Worm (Caenorhabditis elegans): ENCODE results near the gene F35B3.3.

The F35B3.3 gene

DNA sequence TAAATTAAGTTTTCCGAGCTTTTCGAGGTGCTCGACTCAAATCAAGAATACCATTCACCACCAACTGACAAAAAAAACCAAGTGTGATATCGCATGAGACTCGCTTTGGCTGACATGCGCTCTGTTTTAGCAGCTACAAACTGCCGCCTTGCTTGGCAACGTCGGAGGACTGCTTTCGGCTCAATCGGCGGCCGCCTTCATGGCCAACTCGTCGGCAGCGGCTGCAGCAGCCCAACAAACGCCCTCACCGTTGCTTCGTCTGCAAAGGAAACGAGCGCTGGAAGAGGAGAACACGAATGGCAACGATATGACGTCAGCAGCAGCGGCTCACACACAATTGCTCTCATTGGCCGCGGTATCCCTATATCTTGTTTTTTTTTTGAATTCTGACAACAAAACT is 6.4 kb upstream of the F35B3.3 start:
- TF ChIP-seq unc-62 (GFP tag; optimal IDR thresholded peaks at IDR 0.05) = no peak

DNA sequence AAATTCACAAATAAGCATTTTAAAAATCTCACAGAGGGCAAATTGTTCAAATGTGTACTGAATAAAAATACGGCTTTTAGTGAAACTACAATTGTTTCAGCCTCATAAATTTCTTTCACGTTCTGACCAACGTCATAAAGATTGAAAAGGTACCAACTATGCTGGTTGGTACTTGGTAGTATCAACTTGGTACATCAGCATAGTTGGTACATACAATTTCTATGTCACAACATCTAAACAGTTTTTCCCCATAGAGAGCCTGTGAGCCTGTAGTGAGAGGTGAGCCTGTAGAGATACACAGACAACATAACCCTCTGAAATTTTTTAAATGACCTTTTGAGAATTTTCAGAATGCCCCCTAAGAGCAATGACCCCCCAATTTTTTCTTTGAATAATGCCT is 5.8 kb downstream of the F35B3.3 start:
- no peak for TF ChIP-seq unc-62 (GFP tag; optimal IDR thresholded peaks at IDR 0.05)

DNA sequence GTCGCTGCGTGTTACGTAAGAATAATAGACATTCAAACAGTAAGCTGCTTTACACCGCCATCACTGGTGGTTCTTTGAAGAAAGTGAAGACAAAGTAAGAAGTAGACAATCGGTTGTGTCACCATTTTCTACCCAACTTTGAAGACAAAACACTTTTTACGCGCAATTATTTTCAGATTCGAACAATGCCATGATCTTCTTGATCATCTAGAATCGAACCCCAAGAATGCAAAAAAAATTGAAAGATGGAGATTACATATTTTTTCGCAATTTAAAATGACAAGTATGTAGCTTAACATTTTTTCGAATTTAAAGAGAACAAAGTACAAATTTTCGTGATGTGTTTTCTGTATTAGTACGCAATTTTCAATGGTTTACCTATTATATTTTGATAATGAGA is 7.6 kb downstream of the F35B3.3 start, which contains the start of gene F35B3.4:
Gene F35B3.4, minus strand, starts transcription at position 101 of the 400 bp plus-strand sequence.
- no peak for TF ChIP-seq unc-62 (GFP tag; optimal IDR thresholded peaks at IDR 0.05)

DNA sequence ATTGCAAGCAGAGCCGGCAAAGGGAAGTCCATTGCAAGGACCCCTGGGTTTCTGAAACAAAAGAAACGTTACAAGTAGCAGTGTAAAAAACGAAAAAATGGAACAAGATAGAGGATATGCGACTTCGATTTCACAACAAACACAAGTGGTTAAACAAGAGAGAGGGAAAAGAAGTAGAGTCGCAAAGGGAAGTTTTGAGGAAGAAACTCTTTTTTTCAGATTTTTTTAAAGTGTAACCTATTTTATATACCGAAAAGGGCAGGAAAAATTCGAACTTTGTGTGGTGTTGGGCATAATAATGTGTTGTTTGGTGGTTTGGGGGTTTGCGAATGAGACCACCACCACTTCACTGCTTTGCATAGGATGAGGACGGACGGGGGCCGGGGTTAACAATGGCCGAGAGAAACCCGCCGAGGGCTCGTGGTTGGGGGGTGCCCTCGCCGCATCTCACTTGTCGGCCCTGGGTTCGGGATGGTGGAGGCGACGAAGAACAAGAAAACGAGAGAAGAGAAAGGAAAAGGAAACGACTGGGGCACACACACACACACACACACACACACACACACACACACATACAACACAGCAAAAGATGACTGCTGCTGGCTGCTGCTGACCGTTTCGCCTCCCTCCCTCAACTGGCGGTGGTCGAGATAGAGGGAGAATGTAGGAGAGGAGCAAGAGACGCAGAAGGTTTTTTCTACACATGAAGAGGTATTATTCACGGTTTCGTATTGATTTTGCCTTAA is 17.1 kb downstream of the F35B3.3 start, which contains the start of gene ptrn-1:
Gene ptrn-1, minus strand, starts transcription at position 51 of the 746 bp plus-strand sequence.
- TF ChIP-seq unc-62 (GFP tag; optimal IDR thresholded peaks at IDR 0.05) = no peak

DNA sequence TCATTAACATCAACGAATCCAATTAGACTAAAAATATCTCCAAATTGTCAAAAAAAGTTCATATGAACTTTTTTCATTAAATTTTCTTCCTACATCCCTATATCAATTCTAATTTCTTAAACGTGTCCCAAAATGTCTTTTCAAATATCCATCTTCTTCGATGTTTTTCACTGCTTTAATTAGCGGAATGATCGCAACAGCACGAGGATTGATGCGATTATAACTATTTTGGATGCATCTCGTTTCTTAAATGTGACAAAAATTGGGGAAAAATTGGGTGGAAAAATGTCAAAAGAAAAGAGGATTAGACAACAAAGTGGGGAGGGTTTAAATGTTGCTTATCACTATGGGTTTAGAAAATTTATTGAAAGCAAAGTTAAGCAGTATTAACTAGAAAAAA is 20.9 kb downstream of the F35B3.3 start:
- TF ChIP-seq unc-62 (GFP tag; optimal IDR thresholded peaks at IDR 0.05) = no peak

DNA sequence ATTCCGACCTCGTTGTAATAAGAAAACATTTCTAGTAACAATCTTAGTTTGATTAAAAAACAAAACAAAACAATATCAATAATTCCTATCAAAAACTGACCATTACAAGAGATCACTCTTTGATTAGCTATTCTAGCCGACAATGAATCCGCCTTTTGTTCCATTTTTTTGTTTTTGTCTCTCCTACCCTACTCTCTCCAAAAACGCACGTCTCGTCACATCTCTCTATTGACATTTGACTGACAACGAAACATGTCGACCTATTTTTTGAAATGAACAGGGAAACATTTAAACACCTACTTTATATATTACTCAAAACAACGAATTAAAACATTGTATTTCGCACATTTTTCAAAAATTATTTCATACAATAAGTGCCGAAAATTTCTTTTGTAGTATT is 21.5 kb downstream of the F35B3.3 start:
- no peak for TF ChIP-seq unc-62 (GFP tag; optimal IDR thresholded peaks at IDR 0.05)

DNA sequence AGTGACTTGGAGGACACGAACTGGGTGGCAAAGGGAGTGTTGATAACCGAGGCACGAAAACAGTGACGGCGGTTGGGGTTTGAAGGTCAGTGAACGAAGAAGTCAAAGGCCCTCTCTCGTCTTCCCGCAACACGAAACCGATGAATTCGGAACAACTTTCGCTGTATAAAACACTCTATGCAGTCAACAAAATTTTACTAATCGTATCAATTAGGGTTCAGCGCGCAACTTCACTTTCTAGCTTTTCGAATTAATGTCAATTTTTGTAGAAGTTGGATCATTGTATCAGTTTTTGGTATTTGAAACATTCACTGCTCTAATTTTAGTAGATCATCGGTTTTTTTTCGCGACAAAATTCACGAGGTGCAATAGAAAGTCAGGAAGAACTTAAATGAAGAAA is 25.4 kb downstream of the F35B3.3 start:
- no peak for TF ChIP-seq unc-62 (GFP tag; optimal IDR thresholded peaks at IDR 0.05)

DNA sequence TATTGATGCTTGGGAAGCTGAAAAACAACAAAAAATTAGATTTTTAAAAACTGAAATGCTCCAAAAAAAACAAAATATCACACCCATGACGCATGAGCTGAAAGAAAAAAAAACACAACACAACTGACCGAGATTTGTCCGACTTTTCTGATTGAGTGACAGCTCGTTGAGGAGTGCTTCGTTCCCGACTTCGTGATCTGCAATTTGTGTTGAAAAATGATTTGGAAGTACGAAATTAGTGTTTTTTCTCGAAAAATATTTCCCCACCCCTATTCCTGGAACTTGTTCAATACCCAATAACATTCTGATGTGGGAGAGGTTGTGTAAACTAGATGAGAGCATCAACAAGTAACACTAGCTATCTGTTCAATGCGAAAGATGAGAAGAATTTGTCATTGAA is 28.3 kb downstream of the F35B3.3 start:
- TF ChIP-seq unc-62 (GFP tag; optimal IDR thresholded peaks at IDR 0.05) = no peak

DNA sequence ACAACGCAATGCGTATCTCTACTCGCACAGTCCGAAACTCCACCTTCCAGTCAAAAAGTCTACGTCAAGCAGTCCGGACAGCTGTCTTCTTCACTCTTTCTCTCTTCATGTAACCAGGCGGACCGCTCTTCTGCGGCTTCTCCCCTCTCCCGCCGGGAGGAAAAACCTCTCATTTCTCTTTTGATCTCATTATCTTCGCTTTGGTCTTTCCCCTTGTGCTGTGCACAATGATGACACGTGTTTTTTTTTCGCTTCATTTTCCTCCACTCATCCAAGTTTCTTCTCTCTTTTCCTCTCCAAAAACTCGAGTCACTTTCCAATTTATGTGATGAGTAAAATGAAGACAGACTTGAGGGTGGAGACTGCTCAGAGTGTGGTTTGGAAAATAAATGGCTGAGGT is 29.7 kb downstream of the F35B3.3 start, which contains the start of gene F35B3.7:
Gene F35B3.7, minus strand, starts transcription at position 133 of the 400 bp plus-strand sequence.
- no peak for TF ChIP-seq unc-62 (GFP tag; optimal IDR thresholded peaks at IDR 0.05)

DNA sequence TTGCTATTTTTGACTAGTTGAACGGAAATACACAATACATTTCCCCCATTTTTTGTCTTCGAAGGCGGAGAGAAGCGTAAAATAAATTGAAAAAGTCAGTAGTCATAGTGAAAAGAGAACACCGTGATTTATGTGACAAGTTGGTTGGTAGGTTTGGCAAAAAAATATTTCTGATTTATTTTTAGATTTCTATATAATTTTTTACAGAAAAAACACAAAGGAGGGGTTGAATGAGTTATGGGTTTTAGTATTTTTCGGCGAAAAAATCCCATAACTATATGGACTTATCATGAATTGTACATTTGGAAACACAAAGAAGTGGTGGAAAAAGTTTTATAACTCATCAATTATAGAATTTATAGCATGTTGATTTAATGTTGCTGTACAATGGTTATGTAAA is 32.3 kb downstream of the F35B3.3 start, which contains the start of gene C30G4.2:
Gene C30G4.2, minus strand, starts transcription at position 101 of the 400 bp plus-strand sequence.
- no peak for TF ChIP-seq unc-62 (GFP tag; optimal IDR thresholded peaks at IDR 0.05)

DNA sequence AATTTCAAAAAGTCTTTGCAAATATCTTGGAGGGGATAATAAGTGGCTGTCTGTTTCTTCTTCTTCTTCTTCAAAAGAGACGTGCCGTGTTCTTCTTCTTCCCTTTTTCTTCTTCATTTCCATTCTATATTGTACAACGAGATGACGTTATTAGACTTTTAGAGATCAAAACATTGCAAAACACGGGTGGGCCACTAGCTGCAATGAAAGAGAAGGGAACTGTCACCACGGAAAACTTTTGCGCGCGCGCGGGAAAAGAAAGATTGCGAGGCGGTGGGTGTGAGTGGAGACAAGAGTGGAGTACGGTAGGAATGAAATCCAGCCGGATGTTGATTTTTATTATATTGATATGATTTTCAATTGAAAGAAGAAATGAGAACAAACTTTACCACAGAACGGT is 40.9 kb downstream of the F35B3.3 start:
- no peak for TF ChIP-seq unc-62 (GFP tag; optimal IDR thresholded peaks at IDR 0.05)

DNA sequence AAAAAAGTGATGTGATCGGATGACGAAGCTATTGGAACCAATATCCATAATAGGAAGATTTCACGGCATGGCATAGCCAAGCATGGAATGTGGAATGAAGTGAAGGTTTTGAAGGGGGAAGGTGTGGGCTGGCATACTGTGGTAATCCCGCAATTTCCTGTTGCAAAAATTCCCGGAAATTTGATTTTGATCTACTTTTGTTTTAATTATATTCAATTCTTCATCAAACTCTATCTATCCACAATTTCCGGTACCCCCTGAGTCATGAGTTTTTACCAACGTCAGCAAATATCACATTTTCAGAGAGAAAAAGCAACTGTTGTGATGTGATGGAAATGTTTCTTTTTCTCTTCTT is 42.2 kb downstream of the F35B3.3 start, which contains the start of gene gcy-11:
Gene gcy-11, minus strand, starts transcription at position 101 of the 355 bp plus-strand sequence.
- no peak for TF ChIP-seq unc-62 (GFP tag; optimal IDR thresholded peaks at IDR 0.05)

DNA sequence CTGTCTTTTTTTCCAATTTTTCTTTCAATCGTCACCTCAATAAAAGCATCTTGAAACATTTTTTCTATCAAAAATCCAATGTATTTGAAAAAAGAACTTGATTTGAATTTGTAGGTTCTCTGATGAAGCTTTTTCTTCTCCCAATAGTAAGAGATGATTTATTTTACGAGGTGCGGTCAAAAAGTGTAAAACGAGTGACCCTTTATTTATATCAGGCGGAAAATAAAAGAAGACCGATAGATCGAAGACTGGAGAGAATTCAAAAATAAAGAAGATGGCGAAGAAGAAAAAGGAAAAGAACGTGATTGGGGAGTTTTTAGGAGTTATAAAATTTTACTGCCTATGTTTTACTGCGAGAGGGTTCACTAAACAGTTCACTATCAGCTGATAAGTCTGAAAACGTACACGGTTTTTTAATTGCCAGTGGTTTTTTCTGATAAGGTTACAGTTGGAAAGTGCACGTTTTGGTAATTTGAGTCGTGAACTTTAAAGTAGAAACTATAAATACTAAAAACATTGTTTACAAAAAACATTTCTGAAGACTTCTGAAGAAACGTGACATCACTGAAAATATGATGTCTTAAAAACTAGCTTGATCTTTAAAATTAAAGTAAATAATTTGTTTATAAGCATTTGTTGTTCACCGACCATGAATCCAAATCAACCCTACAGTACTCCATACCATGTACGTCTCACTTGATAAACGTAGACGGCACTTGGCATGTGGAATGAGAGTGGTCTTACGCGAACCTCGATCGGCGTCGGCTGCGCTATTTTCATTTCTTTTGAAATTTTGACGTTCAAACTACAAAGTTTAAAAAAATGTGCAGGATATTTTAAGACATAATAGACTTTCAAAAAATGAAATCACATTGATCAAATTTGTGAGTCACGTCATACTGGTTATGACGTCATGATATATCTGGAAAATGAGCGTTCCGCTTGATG is 42.8 kb downstream of the F35B3.3 start:
- TF ChIP-seq unc-62 (GFP tag; optimal IDR thresholded peaks at IDR 0.05) = no peak

DNA sequence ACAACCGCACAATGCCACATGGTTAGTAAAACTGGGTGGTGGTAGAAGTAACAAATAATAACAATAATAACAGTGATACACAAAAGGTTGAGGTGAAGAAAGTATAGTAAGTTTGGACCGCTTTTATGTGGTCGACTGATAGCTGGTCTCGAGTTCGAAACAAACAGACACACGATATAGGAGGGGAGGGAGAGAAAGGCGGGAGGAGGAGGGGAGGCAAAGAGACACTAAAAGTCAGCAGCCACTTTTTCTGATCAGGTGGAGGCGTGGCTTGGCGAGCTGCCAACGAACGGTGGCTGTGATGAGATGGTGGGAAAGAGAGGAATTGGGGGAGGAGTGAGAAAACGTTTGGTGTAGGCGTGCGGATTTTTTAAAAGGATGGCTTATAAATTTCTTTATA is 45.1 kb downstream of the F35B3.3 start:
- TF ChIP-seq unc-62 (GFP tag; optimal IDR thresholded peaks at IDR 0.05) = no peak

DNA sequence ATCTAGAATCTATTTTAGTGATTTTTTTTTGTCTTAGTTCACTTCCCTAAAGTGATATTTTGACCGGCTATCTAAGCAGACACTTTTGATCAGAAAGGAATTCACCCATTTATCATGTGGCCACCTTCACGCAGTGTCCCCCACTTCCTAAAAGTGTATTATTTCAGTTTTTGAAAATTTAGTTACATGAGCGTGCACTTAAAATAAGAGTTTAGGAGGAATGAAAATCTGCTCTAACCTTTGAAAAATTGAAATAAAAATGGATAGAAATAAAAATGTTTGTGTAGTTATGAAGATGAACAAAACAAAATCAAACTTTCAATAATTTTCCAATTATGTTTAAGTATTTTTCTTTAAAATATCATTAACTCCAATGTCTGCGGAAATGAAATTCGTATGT is 46.5 kb downstream of the F35B3.3 start:
- no peak for TF ChIP-seq unc-62 (GFP tag; optimal IDR thresholded peaks at IDR 0.05)

DNA sequence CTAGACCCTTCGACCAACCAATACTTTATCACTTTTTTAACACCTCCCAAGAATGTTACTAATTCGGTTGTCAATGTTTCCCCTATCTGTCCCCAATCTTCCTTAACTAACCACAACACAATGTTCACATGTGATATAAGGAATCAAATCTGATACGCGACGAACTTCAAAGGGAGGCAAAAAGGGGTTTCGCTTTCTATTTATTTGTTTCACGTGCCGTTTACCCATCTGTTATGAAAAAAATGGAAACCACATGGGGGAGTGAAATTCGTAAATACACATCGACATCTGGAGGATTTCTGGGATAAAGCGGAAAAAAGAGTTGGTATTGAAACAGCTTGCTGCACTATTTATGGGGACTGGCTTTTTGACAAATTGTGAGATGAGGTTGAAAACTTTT is 48.9 kb downstream of the F35B3.3 start:
- no peak for TF ChIP-seq unc-62 (GFP tag; optimal IDR thresholded peaks at IDR 0.05)

Measured in whole organism, dauer.